Worm (Caenorhabditis elegans) whole organism, L1 larva: ENCODE results near the gene ttr-29.

ENCODE experiments used
- C04F5.9 ChIP-seq: sonication (generic microtip); optimal IDR thresholded peaks from 2 replicates; lab custom pipeline; 2016; ENCODE audit warnings: missing genetic modification characterization, missing compliant biosample characterization
- C34B4.2 ChIP-seq: sonication (generic microtip); optimal IDR thresholded peaks from 2 replicates; lab custom pipeline; 2017; ENCODE audit warnings: mild to moderate bottlenecking, missing genetic modification characterization, missing compliant biosample characterization
- aly-2 ChIP-seq: fragments of 150-350 bp; optimal IDR thresholded peaks from 2 replicates; lab custom pipeline; 2014; ENCODE audit warnings: missing biosample characterization, missing genetic modification characterization
- blmp-1 ChIP-seq: fragments of 150-350 bp; optimal IDR thresholded peaks from 2 replicates; lab custom pipeline; 2014; ENCODE audit warnings: missing biosample characterization, missing genetic modification characterization
- ceh-90 ChIP-seq: sonication (generic microtip); optimal IDR thresholded peaks from 2 replicates; lab custom pipeline; 2016; ENCODE audit warnings: missing genetic modification characterization, missing compliant biosample characterization
- ces-1 ChIP-seq: fragments of 150-350 bp; optimal IDR thresholded peaks from 2 replicates; lab custom pipeline; 2014; ENCODE audit warnings: missing biosample characterization, missing genetic modification reagents, missing genetic modification characterization
- efl-1 ChIP-seq, 4 experiments: fragments of 150-350 bp; optimal IDR thresholded peaks in 3 of 4; peaks in 1 of 4; 1 replicate in 1 of 4; 2 replicates in 3 of 4; lab custom pipeline; 2014; ENCODE audit warnings: missing biosample characterization in 2 of 4, missing genetic modification characterization in 2 of 4, missing genetic modification reagents in 2 of 4
- efl-3 ChIP-seq: fragments of 200-800 bp; sonication (Bioruptor generic); optimal IDR thresholded peaks from 2 replicates; lab custom pipeline; 2018; ENCODE audit warnings: mild to moderate bottlenecking, missing genetic modification characterization, missing compliant biosample characterization
- egl-13 ChIP-seq: sonication (generic microtip); optimal IDR thresholded peaks from 2 replicates; lab custom pipeline; 2016; ENCODE audit warnings: missing genotype, missing genetic modification reagents, missing genetic modification characterization, missing compliant biosample characterization
- egl-27 ChIP-seq, 2 experiments: fragments of 150-350 bp in 1 of 2; sonication (generic microtip); optimal IDR thresholded peaks; 3 replicates each; lab custom pipeline; 2017 to 2018; ENCODE audit warnings: missing biosample characterization in 2 of 2, missing genetic modification characterization in 2 of 2, missing genetic modification reagents in 2 of 2
- elt-2 ChIP-seq: sonication (generic microtip); optimal IDR thresholded peaks from 2 replicates; lab custom pipeline; 2016; ENCODE audit warnings: missing genetic modification characterization, mild to moderate bottlenecking, inconsistent platforms, missing compliant biosample characterization, missing genetic modification reagents
- ets-5 ChIP-seq: fragments of 200-800 bp; sonication (Bioruptor generic); IDR thresholded peaks from 2 replicates; pipeline ENCODE4 v1.3.6; 2022; ENCODE audit warnings: missing genetic modification characterization, missing compliant biosample characterization
- grh-1 ChIP-seq: fragments of 200-800 bp; sonication (Bioruptor generic); IDR thresholded peaks from 2 replicates; pipeline ENCODE4 v1.3.6; 2022; ENCODE audit warnings: missing genetic modification reagents, missing genetic modification characterization, missing compliant biosample characterization
- hlh-17 ChIP-seq: fragments of 200-800 bp; sonication (Bioruptor generic); optimal IDR thresholded peaks from 2 replicates; lab custom pipeline; 2018; ENCODE audit warnings: missing genetic modification characterization, mild to moderate bottlenecking, missing compliant biosample characterization, moderate library complexity, borderline replicate concordance
- irx-1 ChIP-seq: sonication (generic microtip); optimal IDR thresholded peaks from 2 replicates; lab custom pipeline; 2016; ENCODE audit warnings: missing genetic modification characterization, missing compliant biosample characterization
- isw-1 ChIP-seq: fragments of 200-800 bp; sonication (Bioruptor generic); IDR thresholded peaks from 2 replicates; pipeline ENCODE4 v1.3.6; 2022; ENCODE audit warnings: missing genetic modification characterization, missing compliant biosample characterization
- jun-1 ChIP-seq: fragments of 150-350 bp; optimal IDR thresholded peaks from 2 replicates; lab custom pipeline; 2014; ENCODE audit warnings: missing biosample characterization, missing genetic modification reagents, missing genetic modification characterization
- lin-15B ChIP-seq: fragments of 150-350 bp; sonication (generic microtip); optimal IDR thresholded peaks from 3 replicates; lab custom pipeline; 2014; ENCODE audit warnings: missing biosample characterization, missing genetic modification characterization
- lin-35 ChIP-seq, 2 experiments: fragments of 150-350 bp; optimal IDR thresholded peaks; 2 replicates each; lab custom pipeline; 2014; ENCODE audit warnings: missing biosample characterization in 2 of 2, missing genetic modification characterization in 2 of 2, missing genetic modification reagents in 2 of 2
- lin-39 ChIP-seq: fragments of 150-350 bp; optimal IDR thresholded peaks from 2 replicates; lab custom pipeline; 2014; ENCODE audit warnings: missing biosample characterization, missing genetic modification reagents, missing genetic modification characterization
- mep-1 ChIP-seq: fragments of 150-350 bp; optimal IDR thresholded peaks from 2 replicates; lab custom pipeline; 2014; ENCODE audit warnings: missing biosample characterization, missing genetic modification characterization
- nhr-12 ChIP-seq: sonication (generic microtip); optimal IDR thresholded peaks from 2 replicates; lab custom pipeline; 2017; ENCODE audit warnings: missing biosample characterization, missing genetic modification characterization
- nhr-20 ChIP-seq: sonication (generic microtip); optimal IDR thresholded peaks from 2 replicates; lab custom pipeline; 2016; ENCODE audit warnings: mild to moderate bottlenecking, missing genetic modification characterization, missing compliant biosample characterization
- nhr-28 ChIP-seq: fragments of 150-350 bp; optimal IDR thresholded peaks from 2 replicates; lab custom pipeline; 2014; ENCODE audit warnings: missing biosample characterization, missing genetic modification characterization
- nhr-71 ChIP-seq: sonication (generic microtip); optimal IDR thresholded peaks from 2 replicates; lab custom pipeline; 2016; ENCODE audit warnings: mild to moderate bottlenecking, missing genetic modification characterization, moderate library complexity, missing compliant biosample characterization
- nhr-85 ChIP-seq: sonication (generic microtip); peaks from one replicate; lab custom pipeline; 2016; ENCODE audit warnings: missing genetic modification characterization, inconsistent platforms, missing compliant biosample characterization
- pax-3 ChIP-seq: fragments of 200-800 bp; sonication (Bioruptor generic); optimal IDR thresholded peaks from 2 replicates; lab custom pipeline; 2018; ENCODE audit warnings: mild to moderate bottlenecking, missing genetic modification characterization, moderate library complexity, missing compliant biosample characterization
- rnt-1 ChIP-seq: sonication (generic microtip); optimal IDR thresholded peaks from 2 replicates; lab custom pipeline; 2016; ENCODE audit warnings: mild to moderate bottlenecking, missing genetic modification characterization, moderate library complexity, missing compliant biosample characterization
- swsn-7 ChIP-seq: sonication (generic microtip); optimal IDR thresholded peaks from 2 replicates; lab custom pipeline; 2016; ENCODE audit warnings: missing genetic modification characterization, missing compliant biosample characterization
- tlp-1 ChIP-seq: fragments of 150-350 bp; optimal IDR thresholded peaks from 2 replicates; lab custom pipeline; 2014; ENCODE audit warnings: missing biosample characterization, missing genetic modification characterization
- unc-130 ChIP-seq: fragments of 150-350 bp; optimal IDR thresholded peaks from 2 replicates; lab custom pipeline; 2017; ENCODE audit warnings: missing biosample characterization, missing genetic modification characterization, inconsistent platforms
- vab-15 ChIP-seq: sonication (generic microtip); optimal IDR thresholded peaks from 2 replicates; lab custom pipeline; 2017; ENCODE audit warnings: missing genotype, mild to moderate bottlenecking, missing genetic modification characterization, missing compliant biosample characterization
- zag-1 ChIP-seq: fragments of 150-350 bp; optimal IDR thresholded peaks from 2 replicates; lab custom pipeline; 2014; ENCODE audit warnings: missing biosample characterization, missing genetic modification characterization
- ztf-11 ChIP-seq, 2 experiments: sonication (generic microtip); optimal IDR thresholded peaks; 2 replicates each; lab custom pipeline; 2016 to 2017; ENCODE audit warnings: missing genetic modification characterization in 2 of 2, missing biosample characterization in 1 of 2, missing compliant biosample characterization in 1 of 2
- ztf-4 ChIP-seq: fragments of 150-350 bp; optimal IDR thresholded peaks from 2 replicates; lab custom pipeline; 2014; ENCODE audit warnings: missing biosample characterization, missing genetic modification characterization

The ttr-29 gene

DNA sequence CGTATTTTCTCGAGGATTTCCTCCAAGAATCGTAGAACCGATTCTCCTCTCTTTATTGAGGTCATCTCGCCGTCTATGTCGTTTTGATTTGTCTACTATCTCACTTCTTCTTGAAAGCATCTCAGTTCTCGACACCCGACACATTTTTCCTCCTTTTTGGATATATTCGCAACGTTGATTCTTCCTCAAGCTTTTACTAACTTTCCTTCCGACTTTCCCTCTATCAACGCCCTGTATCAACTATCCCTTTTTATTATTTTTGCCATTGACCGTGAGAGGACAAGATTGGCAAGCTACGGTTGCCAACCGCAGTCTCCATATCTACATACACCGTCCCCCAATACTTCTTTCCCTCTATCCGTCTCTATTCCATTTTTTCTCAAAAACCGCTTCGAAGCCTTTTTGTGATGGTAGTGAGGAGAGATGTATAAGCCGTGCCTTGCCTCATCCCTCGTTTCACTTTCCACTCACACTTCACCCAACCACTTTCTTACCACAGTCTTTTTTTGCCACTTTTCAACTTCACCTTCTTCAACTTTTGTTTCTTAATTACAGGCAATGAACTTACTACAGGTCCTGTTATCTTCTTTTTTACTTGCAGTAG lies 22.4 kb upstream of the ttr-29 start, which contains the start of gene T16G1.2:
TSS of gene T16G1.2 (plus strand) at position 554 of the 604 bp plus-strand sequence.
- TF ChIP-seq blmp-1 (tag; lab: Kevin White, UChicago) (peak; percentile 97), jun-1 (tag; lab: Kevin White, UChicago) (no peak)

DNA sequence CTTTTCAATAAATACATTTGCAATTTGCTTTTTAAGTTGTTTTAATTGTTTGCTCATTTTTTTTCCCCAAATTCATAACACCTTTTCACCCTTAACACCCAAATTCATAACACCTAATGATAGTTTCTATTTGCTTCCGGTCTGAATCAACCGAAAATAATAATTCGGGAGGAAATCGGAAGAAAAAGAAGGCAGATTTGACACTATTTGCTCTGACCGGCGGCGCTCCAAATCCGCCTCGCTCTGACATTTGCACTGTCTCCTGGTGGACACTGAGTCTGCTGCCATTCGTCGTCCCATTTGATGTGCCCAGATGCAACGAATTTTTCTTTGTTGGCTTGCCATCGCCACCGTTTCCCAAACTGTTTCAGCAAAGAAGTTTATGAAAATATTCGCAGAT lies 17.5 kb upstream of the ttr-29 start, which contains the start of gene pqn-67:
TSS of gene pqn-67 (plus strand) at position 301 of the 400 bp plus-strand sequence.
- TF ChIP-seq efl-1 (optimal IDR thresholded peaks at IDR 0.05; lab: Kevin White, UChicago) = no peak
- TF ChIP-seq efl-1 (GFP tag; optimal IDR thresholded peaks at IDR 0.05 in 1 of 2; lab: Kevin White, UChicago) = peak in 1 of 2 experiments; percentile 12
- TF ChIP-seq grh-1 = no peak
- no peak for TF ChIP-seq mep-1
- TF ChIP-seq, all 84 proteins: peak for 1

DNA sequence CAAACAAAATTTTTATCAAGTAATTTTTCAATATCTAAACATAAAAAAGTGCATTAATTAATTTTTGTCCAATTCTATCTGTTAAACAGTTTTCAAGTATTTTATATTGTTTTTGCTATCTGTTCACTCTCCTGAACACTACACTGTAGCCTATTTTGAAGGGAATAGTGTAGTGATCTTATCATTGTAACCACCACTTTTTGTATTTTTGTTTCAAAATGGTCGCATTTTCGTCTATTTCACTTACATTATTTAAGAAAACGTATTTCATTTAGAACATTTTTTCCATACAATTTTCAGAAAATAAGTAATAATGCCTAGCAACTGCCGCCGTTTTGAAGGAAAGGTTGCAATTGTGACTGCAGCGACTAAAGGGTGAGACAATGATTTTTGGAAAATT lies 15.7 kb upstream of the ttr-29 start, which contains the start of gene dhrs-4:
TSS of gene dhrs-4 (plus strand) at position 301 of the 400 bp plus-strand sequence.
- TF ChIP-seq elt-2 (tag; lab: Kevin White, UChicago) (no peak), ztf-11 (tag; optimal IDR thresholded peaks at IDR 0.05; lab: Kevin White, UChicago) (no peak), nhr-20 (tag; lab: Kevin White, UChicago) (peak; percentile 14), hlh-17 (no peak)

DNA sequence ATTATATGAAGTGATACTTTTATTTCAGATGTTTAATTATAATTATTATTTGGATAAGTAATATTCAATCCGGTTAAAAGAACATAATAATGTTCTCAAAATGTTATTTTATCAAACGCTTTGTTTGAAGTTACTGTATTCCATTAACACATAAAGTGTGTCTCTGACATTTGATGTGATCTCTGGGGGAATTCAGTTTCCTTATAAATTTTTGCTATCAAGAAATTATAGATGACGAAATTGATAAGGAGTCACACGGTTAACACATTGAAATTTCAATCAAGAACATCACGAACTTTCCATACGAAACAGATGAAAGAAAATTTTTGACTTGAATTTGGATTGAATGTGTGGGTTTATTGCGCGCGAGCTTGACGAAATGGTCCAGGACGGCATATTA lies 15.0 kb upstream of the ttr-29 start:
- no peak for TF ChIP-seq nhr-12 (tag; lab: Kevin White, UChicago)
- no peak for TF ChIP-seq C04F5.9 (tag; lab: Kevin White, UChicago)
- TF ChIP-seq irx-1 (tag; lab: Kevin White, UChicago) = no peak
- TF ChIP-seq nhr-20 (tag; lab: Kevin White, UChicago) = peak; percentile 15
- peak; percentile 15 for TF ChIP-seq pax-3 (tag; lab: Kevin White, UChicago)
- no peak for TF ChIP-seq ces-1
- peak in 1 of 2 experiments; percentile 26 for TF ChIP-seq lin-35 (GFP tag; optimal IDR thresholded peaks at IDR 0.05; lab: Kevin White, UChicago)
- TF ChIP-seq nhr-28 = no peak
- no peak for TF ChIP-seq vab-15 (tag; lab: Kevin White, UChicago)
- no peak for TF ChIP-seq rnt-1 (tag; lab: Kevin White, UChicago)
- peak; percentile 74 for TF ChIP-seq elt-2 (tag; lab: Kevin White, UChicago)
- TF ChIP-seq isw-1 = no peak

DNA sequence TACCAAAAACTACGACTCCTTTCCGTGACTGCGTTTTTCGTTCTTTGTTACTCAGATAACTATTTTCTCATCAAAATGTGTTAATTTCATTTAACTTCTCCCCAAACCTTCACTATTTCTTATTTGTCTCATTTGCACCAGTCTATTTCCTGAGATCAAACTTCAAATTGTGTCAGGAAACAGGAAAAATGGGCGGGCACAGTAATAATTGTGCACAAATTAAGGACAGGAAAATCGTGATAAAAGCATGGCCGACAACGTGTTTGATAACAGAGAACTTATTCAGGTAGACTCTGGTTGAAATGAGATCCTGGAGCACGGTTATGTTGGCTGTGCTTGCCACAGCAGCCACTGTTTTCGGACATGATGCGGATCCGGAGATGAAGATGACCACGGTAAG lies 13.1 kb upstream of the ttr-29 start, which contains the start of gene lipl-1:
TSS of gene lipl-1 (plus strand) at position 282 of the 400 bp plus-strand sequence.
- no peak for TF ChIP-seq zag-1 (tag; lab: Kevin White, UChicago)
- no peak for TF ChIP-seq tlp-1 (tag; lab: Kevin White, UChicago)
- TF ChIP-seq ztf-4 (tag; lab: Kevin White, UChicago) = no peak

DNA sequence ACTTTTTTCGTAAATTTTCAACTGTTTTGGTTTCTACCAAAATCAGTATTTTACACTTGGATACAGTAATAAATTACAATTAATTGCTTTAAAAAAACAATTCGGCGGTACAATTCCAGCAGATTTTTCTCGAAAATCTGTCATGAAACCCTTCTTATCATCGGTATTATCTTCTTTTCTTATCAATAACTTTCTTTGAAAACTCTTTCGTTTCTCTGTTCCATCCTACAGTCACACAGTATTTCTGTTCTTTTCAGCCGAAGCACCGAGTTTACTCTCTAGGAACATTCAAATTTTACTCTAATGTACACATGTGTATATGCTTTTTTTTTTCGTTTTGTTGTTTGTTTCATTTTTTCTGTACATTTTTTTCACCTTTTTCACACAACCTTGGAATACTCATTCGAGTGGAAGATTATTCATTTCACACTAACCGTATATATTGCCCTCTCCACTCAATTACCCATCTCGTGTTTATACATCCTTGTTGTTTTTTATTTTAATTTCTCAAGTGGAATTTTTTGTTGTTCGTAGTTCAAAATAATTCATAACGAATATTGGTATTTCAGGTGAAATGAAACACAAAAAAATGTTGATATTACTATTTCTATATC lies 3.0 kb upstream of the ttr-29 start, which contains the start of gene nid-1:
TSS of gene nid-1 (plus strand) at position 564 of the 614 bp plus-strand sequence.
- no peak for TF ChIP-seq egl-13 (tag; lab: Kevin White, UChicago)
- no peak for TF ChIP-seq C34B4.2 (tag; lab: Kevin White, UChicago)
- TF ChIP-seq efl-1 (optimal IDR thresholded peaks at IDR 0.05; lab: Kevin White, UChicago) = no peak
- TF ChIP-seq efl-1 (GFP tag; optimal IDR thresholded peaks at IDR 0.05 in 1 of 2; lab: Kevin White, UChicago) = peak in 1 of 2 experiments; percentile 77
- TF ChIP-seq egl-27 (tag; optimal IDR thresholded peaks at IDR 0.05; lab: Kevin White, UChicago) = no peak
- no peak for TF ChIP-seq ztf-11 (tag; optimal IDR thresholded peaks at IDR 0.05; lab: Kevin White, UChicago)
- no peak for TF ChIP-seq ets-5 (GFP tag; lab: Robert Waterston, UW)
- no peak for TF ChIP-seq nhr-85 (tag; lab: Kevin White, UChicago)
- no peak for TF ChIP-seq lin-15B
- TF ChIP-seq elt-2 (tag; lab: Kevin White, UChicago) = peak; percentile 66
- TF ChIP-seq swsn-7 (tag; lab: Kevin White, UChicago) = no peak
- TF ChIP-seq ceh-90 = no peak
- no peak for TF ChIP-seq unc-130
- no peak for TF ChIP-seq nhr-71 (tag; lab: Kevin White, UChicago)
- no peak for TF ChIP-seq aly-2 (tag; lab: Kevin White, UChicago)
- no peak for TF ChIP-seq efl-3 (GFP tag; lab: Kevin White, UChicago)
- no peak for TF ChIP-seq nhr-12 (tag; lab: Kevin White, UChicago)
- no peak for TF ChIP-seq lin-39 (tag; lab: Kevin White, UChicago)
- no peak for TF ChIP-seq rnt-1 (tag; lab: Kevin White, UChicago)
